Fruit fly (Drosophila melanogaster) S2 (cell line): ENCODE results near the gene Act88F.
A peak's percentile ranks its signal among the peaks of the same experiment; 100 is the strongest.

ENCODE experiments used
- CG8478 ChIP-seq: fragments of >200 bp; optimal IDR thresholded peaks from 2 replicates; lab custom pipeline; 2018
- CTCF ChIP-seq, 2 experiments: fragments of >200 bp; optimal IDR thresholded peaks; 2 replicates each; lab custom pipeline; 2018

Gene Act88F

dm6 chr3R:15447791-15448190 lies 8.0 kb downstream of the Act88F start:
- TF ChIP-seq CTCF (optimal IDR thresholded peaks at IDR 0.05; lab: Kevin White, UChicago), result no peak
- TF ChIP-seq CG8478, result no peak

dm6 chr3R:15448657-15449056 lies 8.9 kb downstream of the Act88F start:
- TF ChIP-seq CG8478, result no peak
- no peak for TF ChIP-seq CTCF (optimal IDR thresholded peaks at IDR 0.05; lab: Kevin White, UChicago)

DNA sequence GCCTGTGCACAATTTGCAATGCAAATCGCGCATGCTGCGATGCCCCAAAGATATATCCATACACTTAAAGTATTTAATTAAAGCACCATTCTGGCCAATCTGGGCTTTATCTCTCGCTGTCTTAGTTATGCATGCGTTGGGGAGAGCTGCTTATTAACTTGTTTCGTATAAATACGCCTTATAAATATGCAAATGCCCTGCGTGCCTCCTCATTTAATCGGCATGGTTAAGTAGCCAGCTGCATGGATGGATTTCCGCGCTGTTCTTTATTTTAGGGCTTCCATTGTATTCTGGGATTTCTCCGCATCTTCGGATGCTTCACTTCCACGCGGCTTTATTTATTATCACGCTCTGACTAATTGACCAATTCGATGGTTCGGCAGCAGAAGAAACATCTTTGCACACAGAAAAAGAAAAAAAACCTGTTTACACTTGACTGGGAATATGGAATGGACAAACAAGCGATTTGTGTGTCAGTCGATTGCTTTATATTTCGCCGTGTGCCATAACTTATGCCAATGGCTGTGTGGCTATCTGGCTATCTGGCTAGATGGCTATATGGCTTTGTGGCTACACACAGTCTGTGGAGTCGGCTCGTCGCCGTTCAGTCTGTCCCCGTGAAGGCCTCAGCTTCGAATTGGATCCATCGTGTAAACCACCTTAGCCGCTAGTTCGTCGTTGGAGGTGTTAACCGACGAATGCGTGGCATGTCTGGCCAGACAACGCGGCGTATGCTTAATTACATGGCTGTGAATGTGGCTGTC lies 11.8 kb downstream of the Act88F start:
- TF ChIP-seq CG8478 (no peak), CTCF (optimal IDR thresholded peaks at IDR 0.05; lab: Kevin White, UChicago) (no peak)

- TF ChIP-seq CTCF (optimal IDR thresholded peaks at IDR 0.05; lab: Kevin White, UChicago) (no peak), CG8478 (no peak)
Measured at dm6 chr3R:15457386-15458011, 17.7 kb downstream of the Act88F start.

DNA sequence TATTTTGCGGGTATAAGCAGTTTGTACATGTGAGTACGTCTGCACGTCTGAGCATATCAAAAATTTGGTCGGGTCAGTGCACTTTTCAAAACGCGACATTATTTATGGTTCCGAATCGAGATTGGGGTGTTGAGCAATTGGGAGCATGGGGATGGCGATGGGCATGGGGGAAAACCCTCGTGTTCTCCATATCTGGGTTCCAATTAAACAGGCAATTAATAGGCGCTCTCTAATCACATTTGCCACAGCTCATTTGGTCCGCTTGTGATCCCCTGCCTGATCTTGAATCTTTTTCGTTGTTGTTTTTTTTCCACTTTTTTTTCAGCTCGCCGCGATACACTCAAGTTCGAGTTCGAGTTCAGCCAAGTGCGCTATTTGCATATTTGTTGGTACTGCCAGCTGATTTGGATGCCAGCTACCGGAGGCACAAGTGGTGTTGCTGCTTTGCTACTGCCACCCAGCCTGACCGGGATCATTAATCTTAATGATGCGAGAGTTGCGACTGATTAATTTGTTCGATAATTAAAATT lies 18.5 kb downstream of the Act88F start:
- TF ChIP-seq CTCF (optimal IDR thresholded peaks at IDR 0.05; lab: Kevin White, UChicago), result no peak
- TF ChIP-seq CG8478, result no peak

dm6 chr3R:15463172-15463571 lies 23.4 kb downstream of the Act88F start:
- TF ChIP-seq CG8478 (no peak), CTCF (optimal IDR thresholded peaks at IDR 0.05; lab: Kevin White, UChicago) (no peak)

dm6 chr3R:15467991-15468764 lies 28.4 kb downstream of the Act88F start:
- TF ChIP-seq CTCF (optimal IDR thresholded peaks at IDR 0.05; lab: Kevin White, UChicago) (peak; percentile 45 to 63), CG8478 (no peak)

dm6 chr3R:15471742-15472141 lies 32.0 kb downstream of the Act88F start:
- TF ChIP-seq CTCF (optimal IDR thresholded peaks at IDR 0.05; lab: Kevin White, UChicago) (no peak), CG8478 (no peak)

- no peak for TF ChIP-seq CTCF (optimal IDR thresholded peaks at IDR 0.05; lab: Kevin White, UChicago)
- TF ChIP-seq CG8478, result no peak
Measured at dm6 chr3R:15472753-15473212, 33.0 kb downstream of the Act88F start.

dm6 chr3R:15473360-15473938 lies 33.7 kb downstream of the Act88F start:
- TF ChIP-seq CG8478 (no peak), CTCF (optimal IDR thresholded peaks at IDR 0.05; lab: Kevin White, UChicago) (no peak)

- no peak for TF ChIP-seq CTCF (optimal IDR thresholded peaks at IDR 0.05; lab: Kevin White, UChicago)
- no peak for TF ChIP-seq CG8478
Measured at dm6 chr3R:15474820-15475219, 35.1 kb downstream of the Act88F start.

DNA sequence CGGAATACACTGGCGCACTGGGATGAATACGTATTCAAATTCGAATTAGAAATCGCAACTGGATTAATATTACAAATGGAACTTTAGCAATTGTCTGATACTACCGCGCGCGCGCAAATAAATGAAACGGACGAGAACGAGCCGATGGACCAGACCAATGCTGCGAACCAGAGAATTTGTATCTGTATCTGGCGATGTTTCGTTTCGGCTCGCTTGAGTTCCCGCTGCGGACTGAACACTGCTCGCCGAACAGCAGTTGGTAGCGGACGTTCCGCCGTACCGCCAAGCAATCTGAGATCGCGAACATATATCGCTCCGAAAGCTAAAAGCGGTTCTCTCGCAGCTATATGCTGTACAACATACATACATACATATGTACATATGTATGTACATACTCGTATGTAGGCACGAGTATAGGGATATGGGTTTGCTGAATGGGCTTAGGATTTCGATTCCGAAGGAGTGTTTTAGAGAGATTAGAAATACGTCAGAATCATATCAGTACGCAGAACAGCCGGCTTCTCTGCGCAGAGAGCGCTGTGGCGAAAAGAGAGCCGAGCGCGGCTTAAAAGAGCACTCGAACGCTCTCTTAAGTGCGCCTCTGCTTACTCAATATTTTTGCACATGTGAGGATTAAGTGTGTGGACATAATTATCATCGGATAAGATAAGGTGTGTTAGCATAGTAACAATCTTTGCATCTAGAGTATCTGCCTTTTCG lies 36.4 kb downstream of the Act88F start, which contains the start of gene AdamTS-A:
Gene AdamTS-A, minus strand, starts transcription at position 221 of the 720 bp plus-strand sequence.
- TF ChIP-seq CTCF (optimal IDR thresholded peaks at IDR 0.05; lab: Kevin White, UChicago), result no peak

DNA sequence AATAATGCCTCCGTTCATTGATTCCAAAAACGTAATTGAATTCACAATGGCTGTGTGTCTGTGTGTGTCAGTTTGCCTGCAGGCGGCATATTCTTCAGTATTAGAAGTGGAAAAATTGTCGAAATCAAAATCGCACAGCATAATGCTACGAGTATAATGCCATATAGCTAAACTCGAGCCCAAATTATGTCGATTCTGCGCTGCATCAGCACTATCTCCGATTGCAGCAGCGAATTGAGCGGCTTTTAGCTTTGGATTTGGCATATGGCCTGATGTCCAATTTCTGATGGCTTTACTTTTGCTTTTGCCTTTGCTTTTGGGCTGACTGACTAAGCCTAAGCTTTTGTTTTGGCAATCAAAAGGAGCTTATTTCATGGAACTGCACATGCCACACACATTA lies 40.3 kb downstream of the Act88F start:
- TF ChIP-seq CG8478, result no peak
- no peak for TF ChIP-seq CTCF (optimal IDR thresholded peaks at IDR 0.05; lab: Kevin White, UChicago)

dm6 chr3R:15481606-15482005 lies 41.8 kb downstream of the Act88F start, which contains the start of gene B9d1:
Gene B9d1 (plus strand): TSS chr3R:15481906.
- TF ChIP-seq CTCF (optimal IDR thresholded peaks at IDR 0.05; lab: Kevin White, UChicago) (no peak), CG8478 (no peak)
